Fruit fly (Drosophila melanogaster) whole organism: ENCODE results near the gene PolD1.

ENCODE experiments used
- CG8478 ChIP-seq: fragments of >200 bp; optimal IDR thresholded peaks from 2 replicates; lab custom pipeline; 2018; ENCODE audit warnings: inconsistent platforms
- Dll ChIP-seq: fragments of >200 bp; optimal IDR thresholded peaks from 2 replicates; lab custom pipeline; 2017
- EcR ChIP-seq, 2 experiments: fragments of >200 bp; optimal IDR thresholded peaks; 2 replicates each; lab custom pipeline; 2017; ENCODE audit warnings: missing biosample characterization in 2 of 2, missing genetic modification characterization in 2 of 2, missing genetic modification reagents in 2 of 2
- pan ChIP-seq: fragments of >200 bp; optimal IDR thresholded peaks from 2 replicates; lab custom pipeline; 2017
- psq ChIP-seq: fragments of >200 bp; optimal IDR thresholded peaks from 2 replicates; lab custom pipeline; 2017

DNA sequence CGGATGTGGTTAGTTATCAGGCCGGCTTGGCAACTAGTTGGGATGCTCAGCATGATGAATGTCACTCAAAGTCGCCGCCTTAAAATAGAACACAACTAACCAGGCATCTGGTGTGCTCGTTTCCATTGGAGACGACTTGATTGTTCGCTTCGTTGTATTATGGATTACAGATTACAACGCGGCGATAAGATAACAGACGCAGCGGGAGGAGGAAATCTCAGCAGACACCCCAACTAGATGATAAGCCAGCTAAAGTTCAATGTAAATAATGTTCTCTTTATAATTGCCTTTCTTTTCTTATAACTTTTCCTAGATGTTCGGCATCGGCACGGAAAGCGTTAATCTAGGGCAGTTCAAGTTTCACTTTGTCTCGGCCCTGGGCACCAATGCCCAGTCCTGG is 18.9 kb downstream of the PolD1 start:
- TF ChIP-seq CG8478 (lab: Kevin White, UChicago) = no peak
- no peak for TF ChIP-seq pan (lab: Kevin White, UChicago)
- TF ChIP-seq EcR (GFP tag; optimal IDR thresholded peaks at IDR 0.05; lab: Kevin White, UChicago) = no peak
- no peak for TF ChIP-seq Dll (lab: Kevin White, UChicago)
- no peak for TF ChIP-seq psq (lab: Kevin White, UChicago)
